Worm (Caenorhabditis elegans) whole organism, late embryonic: ENCODE data around the gene F02C12.2.
A peak's percentile ranks its signal among the peaks of the same experiment; 100 is the strongest.

Experiments
- C08G9.2 ChIP-seq: sonication (generic microtip); optimal IDR thresholded peaks from 2 replicates; lab custom pipeline; 2016; ENCODE audit warnings: mild to moderate bottlenecking, missing genetic modification characterization, moderate library complexity, missing compliant biosample characterization
- C38D4.7 ChIP-seq: fragments of 200-800 bp; sonication (Bioruptor generic); optimal IDR thresholded peaks from 2 replicates; lab custom pipeline; 2018; ENCODE audit warnings: mild to moderate bottlenecking, missing genetic modification characterization, moderate library complexity, missing compliant biosample characterization
- F13H6.1 ChIP-seq: sonication (generic microtip); optimal IDR thresholded peaks from 2 replicates; lab custom pipeline; 2016; ENCODE audit warnings: missing genetic modification characterization, missing compliant biosample characterization
- K02D7.2 ChIP-seq: sonication (generic microtip); optimal IDR thresholded peaks from 2 replicates; lab custom pipeline; 2017; ENCODE audit warnings: mild to moderate bottlenecking, missing genetic modification characterization, missing compliant biosample characterization
- T23F11.4 ChIP-seq: fragments of 200-800 bp; sonication (Bioruptor generic); optimal IDR thresholded peaks from 2 replicates; lab custom pipeline; 2018; ENCODE audit warnings: mild to moderate bottlenecking, missing genetic modification characterization, missing compliant biosample characterization
- Y22D7AL.16 ChIP-seq: sonication (generic microtip); optimal IDR thresholded peaks from 2 replicates; lab custom pipeline; 2016; ENCODE audit warnings: missing genetic modification characterization, missing compliant biosample characterization
- ama-1 ChIP-seq: fragments of 150-350 bp; optimal IDR thresholded peaks from 2 replicates; lab custom pipeline; 2014
- ceh-22 ChIP-seq: sonication (generic microtip); optimal IDR thresholded peaks from 2 replicates; lab custom pipeline; 2017; ENCODE audit warnings: missing biosample characterization, missing genetic modification characterization
- ceh-24 ChIP-seq: sonication (generic microtip); optimal IDR thresholded peaks from 2 replicates; lab custom pipeline; 2016; ENCODE audit warnings: mild to moderate bottlenecking, missing genetic modification characterization, missing compliant biosample characterization
- ceh-31 ChIP-seq: sonication (generic microtip); optimal IDR thresholded peaks from 2 replicates; lab custom pipeline; 2016; ENCODE audit warnings: missing genetic modification characterization, missing compliant biosample characterization
- ceh-34 ChIP-seq: sonication (generic microtip); optimal IDR thresholded peaks from 2 replicates; lab custom pipeline; 2016; ENCODE audit warnings: mild to moderate bottlenecking, missing genetic modification characterization, missing compliant biosample characterization
- ceh-45 ChIP-seq: fragments of 200-800 bp; sonication (Bioruptor generic); IDR thresholded peaks from 2 replicates; pipeline ENCODE4 v1.3.6; 2022; ENCODE audit warnings: missing genetic modification reagents, missing genetic modification characterization, missing compliant biosample characterization
- ceh-48 ChIP-seq: sonication (generic microtip); optimal IDR thresholded peaks from 2 replicates; lab custom pipeline; 2016; ENCODE audit warnings: missing genetic modification characterization, inconsistent platforms, missing compliant biosample characterization
- ceh-6 ChIP-seq: fragments of 200-800 bp; sonication (Bioruptor generic); optimal IDR thresholded peaks from 2 replicates; lab custom pipeline; 2018; ENCODE audit warnings: mild to moderate bottlenecking, missing genetic modification characterization, missing compliant biosample characterization
- che-1 ChIP-seq: sonication (generic microtip); optimal IDR thresholded peaks from 2 replicates; lab custom pipeline; 2016; ENCODE audit warnings: mild to moderate bottlenecking, missing genetic modification characterization, missing compliant biosample characterization
- dve-1 ChIP-seq: sonication (generic microtip); optimal IDR thresholded peaks from 2 replicates; lab custom pipeline; 2017; ENCODE audit warnings: antibody characterized with exemption, mild to moderate bottlenecking, missing genetic modification characterization, missing compliant biosample characterization
- elt-2 ChIP-seq: sonication (generic microtip); optimal IDR thresholded peaks from 2 replicates; lab custom pipeline; 2016; ENCODE audit warnings: missing genetic modification reagents, missing genetic modification characterization, missing compliant biosample characterization
- elt-4 ChIP-seq: sonication (generic microtip); optimal IDR thresholded peaks from 2 replicates; lab custom pipeline; 2016; ENCODE audit warnings: missing genetic modification characterization, missing compliant biosample characterization
- ets-4 ChIP-seq: sonication (generic microtip); optimal IDR thresholded peaks from 2 replicates; lab custom pipeline; 2016; ENCODE audit warnings: missing genetic modification characterization, missing compliant biosample characterization
- fax-1 ChIP-seq: sonication (generic microtip); optimal IDR thresholded peaks from 2 replicates; lab custom pipeline; 2016; ENCODE audit warnings: missing genotype, missing genetic modification characterization, missing compliant biosample characterization
- fkh-6 ChIP-seq: sonication (generic microtip); optimal IDR thresholded peaks from 2 replicates; lab custom pipeline; 2016; ENCODE audit warnings: missing genetic modification characterization, missing compliant biosample characterization
- gmeb-2 ChIP-seq: sonication (generic microtip); optimal IDR thresholded peaks from 2 replicates; lab custom pipeline; 2016; ENCODE audit warnings: missing genetic modification characterization, inconsistent platforms, missing compliant biosample characterization
- hlh-30 ChIP-seq: sonication (generic microtip); optimal IDR thresholded peaks from 2 replicates; lab custom pipeline; 2017; ENCODE audit warnings: antibody characterized with exemption, missing genetic modification characterization, missing compliant biosample characterization; ENCODE audit not compliant: insufficient read depth
- lim-6 ChIP-seq: sonication (generic microtip); optimal IDR thresholded peaks from 2 replicates; lab custom pipeline; 2016; ENCODE audit warnings: missing genetic modification characterization, missing compliant biosample characterization
- mec-3 ChIP-seq: sonication (generic microtip); optimal IDR thresholded peaks from 2 replicates; lab custom pipeline; 2016; ENCODE audit warnings: borderline replicate concordance, missing genetic modification characterization, missing compliant biosample characterization
- nfya-1 ChIP-seq: sonication (generic microtip); optimal IDR thresholded peaks from 2 replicates; lab custom pipeline; 2017; ENCODE audit warnings: missing genetic modification characterization, mild to moderate bottlenecking, missing compliant biosample characterization, antibody characterized with exemption, moderate library complexity
- npax-4 ChIP-seq: sonication (generic microtip); optimal IDR thresholded peaks from 2 replicates; lab custom pipeline; 2016; ENCODE audit warnings: missing genetic modification characterization, missing compliant biosample characterization
- pax-1 ChIP-seq: fragments of 150-350 bp; optimal IDR thresholded peaks from 2 replicates; lab custom pipeline; 2014; ENCODE audit warnings: missing biosample characterization, missing genetic modification characterization
- pha-2 ChIP-seq: sonication (generic microtip); optimal IDR thresholded peaks from 2 replicates; lab custom pipeline; 2017; ENCODE audit warnings: mild to moderate bottlenecking, missing genetic modification characterization, missing compliant biosample characterization
- pha-4 ChIP-seq: fragments of 150-350 bp; optimal IDR thresholded peaks from 2 replicates; lab custom pipeline; 2018; ENCODE audit warnings: missing biosample characterization, missing genetic modification reagents, missing genetic modification characterization
- pros-1 ChIP-seq: fragments of 150-350 bp; optimal IDR thresholded peaks from 2 replicates; lab custom pipeline; 2014; ENCODE audit warnings: missing biosample characterization, missing genetic modification reagents, missing genetic modification characterization
- ref-2 ChIP-seq: sonication (generic microtip); optimal IDR thresholded peaks from 2 replicates; lab custom pipeline; 2016; ENCODE audit warnings: missing genetic modification characterization, missing compliant biosample characterization
- sdc-2 ChIP-seq: sonication (generic microtip); optimal IDR thresholded peaks from 2 replicates; lab custom pipeline; 2016; ENCODE audit warnings: missing genotype, missing genetic modification characterization, missing compliant biosample characterization
- sox-2 ChIP-seq: fragments of 200-800 bp; sonication (Bioruptor generic); IDR thresholded peaks from 2 replicates; pipeline ENCODE4 v1.3.6; 2022; ENCODE audit warnings: missing genetic modification reagents, missing genetic modification characterization, missing compliant biosample characterization
- syd-9 ChIP-seq: sonication (generic microtip); optimal IDR thresholded peaks from 2 replicates; lab custom pipeline; 2016; ENCODE audit warnings: mild to moderate bottlenecking, missing genetic modification characterization, moderate library complexity, missing compliant biosample characterization
- unc-3 ChIP-seq, 2 experiments: fragments of 200-800 bp in 1 of 2; sonication (Bioruptor generic) in 1 of 2; sonication (generic microtip) in 1 of 2; conservative IDR thresholded peaks in 1 of 2; optimal IDR thresholded peaks in 1 of 2; 2 replicates each; pipeline versions ENCODE4 v1.3.6 to Lab custom; 2016 to 2022; ENCODE audit warnings: missing compliant biosample characterization in 2 of 2, missing genetic modification characterization in 2 of 2, missing genetic modification reagents in 1 of 2
- unc-55 ChIP-seq: sonication (generic microtip); optimal IDR thresholded peaks from 2 replicates; lab custom pipeline; 2017; ENCODE audit warnings: missing biosample characterization, missing genetic modification reagents, missing genetic modification characterization
- zip-5 ChIP-seq: sonication (generic microtip); optimal IDR thresholded peaks from 2 replicates; lab custom pipeline; 2016; ENCODE audit warnings: missing genetic modification characterization, missing compliant biosample characterization
- ztf-16 ChIP-seq: sonication (generic microtip); optimal IDR thresholded peaks from 2 replicates; lab custom pipeline; 2017; ENCODE audit warnings: missing genetic modification characterization, missing compliant biosample characterization

Gene F02C12.2

ce11 chrX:13419884-13420339 lies 20.8 kb upstream of the F02C12.2 start, which contains the start of gene C29F7.3 (continued):
- no peak for TF ChIP-seq lim-6 (tag; lab: Kevin White, UChicago)
- TF ChIP-seq sdc-2 (tag; lab: Kevin White, UChicago), result peak; percentile 54
- no peak for TF ChIP-seq zip-5
- TF ChIP-seq C08G9.2, result no peak
- no peak for TF ChIP-seq ceh-24 (tag; lab: Kevin White, UChicago)
- TF ChIP-seq hlh-30 (tag; lab: Kevin White, UChicago), result no peak
- no peak for TF ChIP-seq K02D7.2 (tag; lab: Kevin White, UChicago)
- TF ChIP-seq npax-4 (tag; lab: Kevin White, UChicago), result no peak
- no peak for TF ChIP-seq mec-3 (tag; lab: Kevin White, UChicago)
- TF ChIP-seq nfya-1 (tag; lab: Kevin White, UChicago), result peak; percentile 27
- no peak for TF ChIP-seq che-1
- TF ChIP-seq unc-3 (GFP tag; conservative IDR thresholded peaks at IDR 0.05; lab: Robert Waterston, UW), result no peak
- no peak for TF ChIP-seq unc-3 (tag; optimal IDR thresholded peaks at IDR 0.05; lab: Kevin White, UChicago)
- no peak for TF ChIP-seq C38D4.7 (GFP tag; lab: Kevin White, UChicago)
- peak; percentile 35 for TF ChIP-seq ref-2 (tag; lab: Kevin White, UChicago)
- TF ChIP-seq dve-1, result no peak
- TF ChIP-seq pax-1, result no peak
- no peak for TF ChIP-seq fax-1
- TF ChIP-seq ama-1 (lab: Kevin White, UChicago), result no peak
- no peak for TF ChIP-seq ceh-45 (GFP tag; lab: Robert Waterston, UW)
- peak; percentile 53 for TF ChIP-seq unc-55 (GFP tag; lab: Kevin White, UChicago)
- peak; percentile 41 for TF ChIP-seq ceh-34 (tag; lab: Kevin White, UChicago)
- TF ChIP-seq T23F11.4 (GFP tag; lab: Kevin White, UChicago), result no peak
- no peak for TF ChIP-seq pha-2 (tag; lab: Kevin White, UChicago)
- TF ChIP-seq ztf-16, result no peak
- TF ChIP-seq syd-9 (tag; lab: Kevin White, UChicago), result no peak
- TF ChIP-seq gmeb-2 (tag; lab: Kevin White, UChicago), result no peak
- TF ChIP-seq Y22D7AL.16 (tag; lab: Kevin White, UChicago), result no peak
- TF ChIP-seq fkh-6, result no peak
- peak; percentile 49 for TF ChIP-seq ceh-31 (tag; lab: Kevin White, UChicago)
- no peak for TF ChIP-seq ceh-6 (GFP tag; lab: Kevin White, UChicago)
- TF ChIP-seq ceh-48 (tag; lab: Kevin White, UChicago), result no peak
- no peak for TF ChIP-seq pha-4 (tag; lab: Kevin White, UChicago)
- TF ChIP-seq ets-4 (tag; lab: Kevin White, UChicago), result no peak
- no peak for TF ChIP-seq elt-4 (tag; lab: Kevin White, UChicago)

ce11 chrX:13417479-13417878 lies 18.4 kb upstream of the F02C12.2 start:
- TF ChIP-seq elt-2 (tag; lab: Kevin White, UChicago) (no peak), zip-5 (no peak), ceh-34 (tag; lab: Kevin White, UChicago) (no peak), pha-2 (tag; lab: Kevin White, UChicago) (no peak), dve-1 (no peak), ceh-6 (GFP tag; lab: Kevin White, UChicago) (no peak), ceh-45 (GFP tag; lab: Robert Waterston, UW) (no peak), ceh-31 (tag; lab: Kevin White, UChicago) (no peak), sox-2 (GFP tag; lab: Robert Waterston, UW) (no peak), F13H6.1 (tag; lab: Kevin White, UChicago) (no peak), lim-6 (tag; lab: Kevin White, UChicago) (no peak), pros-1 (tag; lab: Kevin White, UChicago) (no peak)

DNA sequence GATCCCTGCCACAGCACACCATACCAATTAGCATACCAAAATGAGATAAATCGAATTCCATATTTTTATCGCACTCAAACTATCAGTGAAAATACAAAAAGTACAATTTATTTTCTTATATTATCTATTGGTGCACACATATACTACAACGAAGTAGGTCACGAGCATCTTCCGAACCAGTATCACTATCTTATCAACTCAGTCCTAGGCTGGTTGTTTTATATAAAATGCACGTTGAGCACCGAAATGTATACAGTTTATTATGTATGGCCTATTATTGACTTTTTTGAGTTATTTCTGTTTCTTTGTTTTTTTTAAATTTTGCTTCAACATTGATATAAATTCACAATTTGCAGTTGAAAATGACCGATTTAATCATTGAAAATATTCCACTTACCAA lies 16.6 kb upstream of the F02C12.2 start, which contains the start of gene C29F7.2:
Gene C29F7.2 (plus strand): TSS at position 357 of the 400 bp plus-strand sequence.
- TF ChIP-seq elt-2 (tag; lab: Kevin White, UChicago), result peak; percentile 75
- no peak for TF ChIP-seq ceh-22
